Worm (Caenorhabditis elegans) whole organism, L2 larva: ENCODE data around the gene glna-1.

Experiments
- ZK546.5 ChIP-seq: sonication (generic microtip); optimal IDR thresholded peaks from 2 replicates; lab custom pipeline; 2017; ENCODE audit warnings: missing biosample characterization, missing genetic modification characterization
- ama-1 ChIP-seq: fragments of 150-350 bp; optimal IDR thresholded peaks from 2 replicates; lab custom pipeline; 2018; ENCODE audit warnings: inconsistent platforms
- elt-1 ChIP-seq: fragments of 150-350 bp; optimal IDR thresholded peaks from 2 replicates; lab custom pipeline; 2014; ENCODE audit warnings: missing biosample characterization, missing genetic modification characterization
- lin-11 ChIP-seq: fragments of 150-350 bp; sonication (generic microtip); optimal IDR thresholded peaks from 2 replicates; lab custom pipeline; 2014; ENCODE audit warnings: missing biosample characterization, missing genetic modification characterization, inconsistent platforms, mixed read lengths
- nhr-237 ChIP-seq: fragments of 150-350 bp; optimal IDR thresholded peaks from 2 replicates; lab custom pipeline; 2014; ENCODE audit warnings: missing biosample characterization, missing genetic modification characterization
- snpc-4 ChIP-seq: fragments of 150-350 bp; optimal IDR thresholded peaks from 2 replicates; lab custom pipeline; 2014; ENCODE audit warnings: missing biosample characterization, missing genetic modification characterization
- unc-39 ChIP-seq: fragments of 150-350 bp; optimal IDR thresholded peaks from 2 replicates; lab custom pipeline; 2014; ENCODE audit warnings: missing biosample characterization, missing genetic modification characterization
- unc-62 ChIP-seq: fragments of 150-350 bp; optimal IDR thresholded peaks from 2 replicates; lab custom pipeline; 2014; ENCODE audit warnings: missing biosample characterization, missing genetic modification reagents, missing genetic modification characterization

- no peak for TF ChIP-seq ama-1 (lab: Kevin White, UChicago)
- TF ChIP-seq unc-62 (GFP tag; lab: Kevin White, UChicago), result no peak
- TF ChIP-seq unc-39 (tag; lab: Kevin White, UChicago), result no peak
- TF ChIP-seq elt-1, result no peak
- TF ChIP-seq lin-11 (tag; lab: Kevin White, UChicago), result no peak
- no peak for TF ChIP-seq ZK546.5 (tag; lab: Kevin White, UChicago)
- TF ChIP-seq nhr-237 (tag; lab: Kevin White, UChicago), result no peak
- TF ChIP-seq snpc-4, result no peak
Observed at ce11 chrII:14745127-14745526, 11.8 kb upstream of the glna-1 start.
